Worm (Caenorhabditis elegans) whole organism, midembryonic: ENCODE measurements around the gene sru-39.

Experiments used
- T22C8.4 ChIP-seq: fragments of 200-800 bp; sonication (Bioruptor generic); IDR thresholded peaks from 2 replicates; pipeline ENCODE4 v1.3.6; 2022; ENCODE audit warnings: missing genetic modification characterization, missing compliant biosample characterization
- cog-1 ChIP-seq: sonication (generic microtip); optimal IDR thresholded peaks from 2 replicates; lab custom pipeline; 2016; ENCODE audit warnings: missing genetic modification characterization, missing compliant biosample characterization
- flt-1 ChIP-seq: fragments of 200-800 bp; sonication (Bioruptor generic); IDR thresholded peaks from 2 replicates; pipeline ENCODE4 v1.3.6; 2022; ENCODE audit warnings: missing genetic modification characterization, missing compliant biosample characterization
- klf-2 ChIP-seq: fragments of 200-800 bp; sonication (Bioruptor generic); conservative IDR thresholded peaks from 2 replicates; pipeline ENCODE4 v1.3.6; 2022; ENCODE audit warnings: missing genetic modification reagents, missing genetic modification characterization, missing compliant biosample characterization
- med-1 ChIP-seq: sonication (generic microtip); optimal IDR thresholded peaks from 2 replicates; lab custom pipeline; 2017; ENCODE audit warnings: missing genetic modification characterization, mild to moderate bottlenecking, missing compliant biosample characterization, antibody characterized with exemption, missing genetic modification reagents; ENCODE audit not compliant: insufficient read depth
- ref-1 ChIP-seq: fragments of 200-800 bp; sonication (Bioruptor generic); conservative IDR thresholded peaks from 2 replicates; pipeline ENCODE4 v1.3.6; 2022; ENCODE audit warnings: missing genetic modification reagents, missing genetic modification characterization, missing compliant biosample characterization
- tab-1 ChIP-seq: fragments of 200-800 bp; sonication (Bioruptor generic); IDR thresholded peaks from 2 replicates; pipeline ENCODE4 v1.3.6; 2022; ENCODE audit warnings: missing genetic modification characterization, missing compliant biosample characterization
- ztf-23 ChIP-seq: fragments of 200-800 bp; sonication (Bioruptor generic); IDR thresholded peaks from 2 replicates; pipeline ENCODE4 v1.3.6; 2022; ENCODE audit warnings: missing genetic modification reagents, missing genetic modification characterization, missing compliant biosample characterization
- ztf-29 ChIP-seq: fragments of 200-800 bp; sonication (Bioruptor generic); IDR thresholded peaks from 2 replicates; pipeline ENCODE4 v1.3.6; 2022; ENCODE audit warnings: missing genetic modification reagents, missing genetic modification characterization, missing compliant biosample characterization

sru-39 gene

ce11 chrV:9768828-9769778, 34.2 kb upstream of the sru-39 start, which contains the start of gene unc-42:
Gene unc-42, minus strand, starts transcription at chrV:9769391.
- 0 out of 2 replicates have a peak, but pooled peaks have one; percentile 27 for TF ChIP-seq flt-1 (GFP tag; lab: Robert Waterston, UW)
- no peak for TF ChIP-seq med-1 (GFP tag; lab: Kevin White, UChicago)
- TF ChIP-seq klf-2 (GFP tag; lab: Robert Waterston, UW), result no peak

DNA sequence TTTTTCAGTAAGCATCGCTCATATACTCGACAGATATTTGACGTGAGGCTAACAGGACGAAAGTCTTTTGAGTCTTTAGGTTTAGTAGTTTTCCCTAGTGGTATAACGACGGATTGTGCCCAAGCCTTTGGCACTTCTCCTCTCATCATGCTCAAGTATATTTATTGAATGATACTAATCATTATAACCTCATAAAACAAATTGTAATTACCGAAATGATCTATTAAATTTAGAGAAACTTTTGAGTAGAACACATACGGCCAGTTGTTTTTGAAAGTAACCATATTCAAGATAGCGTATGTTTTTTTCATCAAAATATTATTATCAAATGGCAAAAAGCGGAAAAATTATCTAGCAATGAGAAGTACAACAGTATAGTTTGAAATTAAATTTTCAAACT, 32.0 kb upstream of the sru-39 start:
- TF ChIP-seq ztf-23 (GFP tag; lab: Robert Waterston, UW), result no peak
- TF ChIP-seq T22C8.4 (GFP tag; lab: Robert Waterston, UW), result no peak
- no peak for TF ChIP-seq ref-1 (GFP tag; lab: Robert Waterston, UW)
- TF ChIP-seq klf-2 (GFP tag; lab: Robert Waterston, UW), result no peak
- TF ChIP-seq flt-1 (GFP tag; lab: Robert Waterston, UW), result no peak
- no peak for TF ChIP-seq med-1 (GFP tag; lab: Kevin White, UChicago)
- TF ChIP-seq ztf-29 (GFP tag; lab: Robert Waterston, UW), result no peak
- no peak for TF ChIP-seq cog-1

ce11 chrV:9771970-9772369, 31.3 kb upstream of the sru-39 start, which contains the start of gene F46B6.2:
Gene F46B6.2, plus strand, starts transcription at chrV:9772285.
- no peak for TF ChIP-seq ref-1 (GFP tag; lab: Robert Waterston, UW)
- TF ChIP-seq tab-1 (GFP tag; lab: Robert Waterston, UW), result no peak
- TF ChIP-seq flt-1 (GFP tag; lab: Robert Waterston, UW), result no peak
- no peak for TF ChIP-seq med-1 (GFP tag; lab: Kevin White, UChicago)
- TF ChIP-seq cog-1, result no peak
- TF ChIP-seq klf-2 (GFP tag; lab: Robert Waterston, UW), result no peak
- no peak for TF ChIP-seq T22C8.4 (GFP tag; lab: Robert Waterston, UW)
- TF ChIP-seq ztf-23 (GFP tag; lab: Robert Waterston, UW), result no peak
- TF ChIP-seq ztf-29 (GFP tag; lab: Robert Waterston, UW), result no peak

ce11 chrV:9775734-9776133, 27.5 kb upstream of the sru-39 start, which contains the start of gene F46B6.12:
Gene F46B6.12, minus strand, starts transcription at chrV:9775834.
- TF ChIP-seq tab-1 (GFP tag; lab: Robert Waterston, UW) (no peak), ztf-29 (GFP tag; lab: Robert Waterston, UW) (no peak), klf-2 (GFP tag; lab: Robert Waterston, UW) (no peak), med-1 (GFP tag; lab: Kevin White, UChicago) (no peak), ztf-23 (GFP tag; lab: Robert Waterston, UW) (no peak), cog-1 (no peak), T22C8.4 (GFP tag; lab: Robert Waterston, UW) (no peak), ref-1 (GFP tag; lab: Robert Waterston, UW) (no peak), flt-1 (GFP tag; lab: Robert Waterston, UW) (no peak)

DNA sequence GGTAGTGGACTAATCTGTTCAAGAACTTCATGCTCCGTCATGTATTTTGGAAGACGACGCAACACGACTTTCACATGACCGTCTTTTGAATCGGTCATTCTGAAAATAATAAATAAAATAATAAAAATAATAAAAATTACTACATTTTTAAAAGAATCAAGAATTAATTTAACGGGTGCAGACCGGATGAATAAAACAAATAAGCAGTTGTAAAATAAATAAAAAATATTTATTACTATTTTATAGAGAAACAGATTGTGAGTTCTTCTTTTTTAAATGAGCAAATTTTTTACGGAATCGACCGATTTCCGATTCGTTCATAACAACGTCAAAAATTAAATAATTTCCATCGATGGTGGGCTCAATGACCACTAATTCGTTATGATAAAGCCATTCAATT, 25.6 kb upstream of the sru-39 start, which contains the start of gene smg-4:
Gene smg-4, minus strand, starts transcription at position 101 of the 400 bp plus-strand sequence.
- TF ChIP-seq tab-1 (GFP tag; lab: Robert Waterston, UW) (no peak), cog-1 (no peak), flt-1 (GFP tag; lab: Robert Waterston, UW) (no peak), ref-1 (GFP tag; lab: Robert Waterston, UW) (no peak), med-1 (GFP tag; lab: Kevin White, UChicago) (no peak), ztf-23 (GFP tag; lab: Robert Waterston, UW) (no peak), T22C8.4 (GFP tag; lab: Robert Waterston, UW) (no peak), klf-2 (GFP tag; lab: Robert Waterston, UW) (no peak), ztf-29 (GFP tag; lab: Robert Waterston, UW) (no peak)

- TF ChIP-seq cog-1 (no peak), ztf-29 (GFP tag; lab: Robert Waterston, UW) (no peak), ref-1 (GFP tag; lab: Robert Waterston, UW) (no peak), tab-1 (GFP tag; lab: Robert Waterston, UW) (no peak), T22C8.4 (GFP tag; lab: Robert Waterston, UW) (no peak), flt-1 (GFP tag; lab: Robert Waterston, UW) (no peak), med-1 (GFP tag; lab: Kevin White, UChicago) (no peak), klf-2 (GFP tag; lab: Robert Waterston, UW) (no peak), ztf-23 (GFP tag; lab: Robert Waterston, UW) (no peak)
These were observed 23.9 kb upstream of the sru-39 start, which contains the start of gene F46B6.4 for ce11 chrV:9779418-9779817. Gene F46B6.4, minus strand, starts transcription at chrV:9779518.

ce11 chrV:9782045-9782444, 21.2 kb upstream of the sru-39 start:
- no peak for TF ChIP-seq flt-1 (GFP tag; lab: Robert Waterston, UW)
- TF ChIP-seq T22C8.4 (GFP tag; lab: Robert Waterston, UW), result peak; percentile 30; the same call in 1 of the 2 replicates

ce11 chrV:9782969-9783368, 20.3 kb upstream of the sru-39 start, which contains the start of gene F46B6.5:
Gene F46B6.5, minus strand, starts transcription at chrV:9783069.
- TF ChIP-seq med-1 (GFP tag; lab: Kevin White, UChicago) (no peak), ref-1 (GFP tag; lab: Robert Waterston, UW) (no peak)

DNA sequence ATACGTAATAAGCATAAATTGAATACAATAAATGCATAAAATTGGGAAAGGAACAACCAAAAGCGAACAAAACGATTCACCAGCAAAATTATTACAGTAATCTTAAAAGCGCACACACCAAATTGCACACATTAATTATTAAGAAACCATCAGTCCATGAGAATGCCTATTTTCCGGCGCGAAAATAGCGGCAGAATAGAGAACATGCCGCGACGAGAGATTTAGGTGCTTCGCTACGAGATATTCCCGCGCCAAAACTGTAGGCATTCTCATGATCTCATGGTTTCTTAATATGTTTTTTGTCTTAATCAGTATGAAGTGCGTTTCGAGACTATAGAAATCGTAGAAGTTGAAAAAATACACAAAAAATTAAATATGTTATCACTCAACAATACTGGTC, 19.1 kb upstream of the sru-39 start:
- TF ChIP-seq ztf-23 (GFP tag; lab: Robert Waterston, UW) (no peak), flt-1 (GFP tag; lab: Robert Waterston, UW) (no peak), cog-1 (no peak), T22C8.4 (GFP tag; lab: Robert Waterston, UW) (no peak)
